Worm (Caenorhabditis elegans): Measurements from ENCODE around the gene F25H9.6.

Gene F25H9.6

DNA sequence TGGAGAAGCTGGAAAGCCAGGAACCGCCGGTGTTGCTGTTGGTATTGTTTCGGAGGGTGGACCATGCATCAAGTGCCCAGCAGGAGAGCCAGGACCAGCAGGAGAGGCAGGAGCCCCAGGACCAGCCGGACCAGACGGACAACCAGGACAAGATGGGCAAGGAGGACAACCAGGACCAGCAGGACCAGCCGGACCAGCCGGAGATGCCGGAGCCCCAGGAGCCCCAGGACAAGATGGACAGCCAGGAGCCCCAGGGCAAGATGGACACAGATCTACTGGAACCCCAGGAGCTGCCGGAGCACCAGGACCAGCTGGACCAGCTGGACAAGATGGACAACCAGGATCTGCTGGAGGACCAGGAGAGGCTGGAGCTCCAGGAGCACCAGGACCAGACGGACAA is 25.3 kb downstream of the F25H9.6 start (continued):
- TF ChIP-seq mes-2 (tag; optimal IDR thresholded peaks at IDR 0.05; ENCODE audit: poor library complexity, severe bottlenecking) (no peak), F44E2.7 (GFP tag; IDR thresholded peaks at IDR 0.05) (0 out of 2 replicates have a peak, but pooled peaks have one; percentile 25), F26F4.8 (GFP tag; conservative IDR thresholded peaks at IDR 0.05) (no peak), attf-4 (tag; optimal IDR thresholded peaks at IDR 0.05) (no peak), ceh-32 (tag; optimal IDR thresholded peaks at IDR 0.05; ENCODE audit: poor library complexity) (no peak), dve-1 (tag; optimal IDR thresholded peaks at IDR 0.05; ENCODE audit: insufficient read depth) (no peak), lin-13 (GFP tag; optimal IDR thresholded peaks at IDR 0.05) (no peak), lim-7 (GFP tag; IDR thresholded peaks at IDR 0.05) (0 out of 2 replicates have a peak, but pooled peaks have one; percentile 17), lin-38 (GFP tag; IDR thresholded peaks at IDR 0.05) (peak; percentile 22; the same call in 1 of the 2 replicates), R02D3.7 (tag; optimal IDR thresholded peaks at IDR 0.05) (no peak)

DNA sequence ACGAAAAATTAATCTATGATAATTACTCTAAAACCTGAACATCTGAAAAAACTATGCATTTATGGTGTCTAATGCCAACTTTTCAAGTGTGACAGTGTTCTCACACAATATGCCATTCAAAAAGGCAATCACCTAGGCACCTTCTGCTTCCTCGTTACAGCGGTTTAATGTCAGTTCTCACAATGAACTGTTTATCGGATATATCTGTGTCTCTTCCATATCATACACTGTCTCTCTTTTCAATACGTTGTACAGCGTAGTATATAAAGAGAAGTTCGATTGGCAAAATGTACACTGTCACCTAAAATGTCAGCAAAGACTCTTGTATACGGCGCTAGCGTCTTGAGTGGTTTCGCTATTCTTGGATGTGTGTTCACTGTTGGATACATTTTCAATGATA is 26.5 kb downstream of the F25H9.6 start, which contains the start of gene col-162:
Gene col-162, plus strand, starts transcription at position 301 of the 400 bp plus-strand sequence.
- no peak for TF ChIP-seq Y5F2A.4 (GFP tag; optimal IDR thresholded peaks at IDR 0.05)
- TF ChIP-seq ZK546.5 (tag; optimal IDR thresholded peaks at IDR 0.05) = no peak
- no peak for TF ChIP-seq hmg-1.1 (GFP tag; IDR thresholded peaks at IDR 0.05)
- TF ChIP-seq lin-38 (GFP tag; IDR thresholded peaks at IDR 0.05) = no peak
- no peak for TF ChIP-seq mdl-1 (tag; optimal IDR thresholded peaks at IDR 0.05)
- no peak for TF ChIP-seq snpc-4 (tag; optimal IDR thresholded peaks at IDR 0.05)
- no peak for TF ChIP-seq arid-1 (GFP tag; conservative IDR thresholded peaks at IDR 0.05)

DNA sequence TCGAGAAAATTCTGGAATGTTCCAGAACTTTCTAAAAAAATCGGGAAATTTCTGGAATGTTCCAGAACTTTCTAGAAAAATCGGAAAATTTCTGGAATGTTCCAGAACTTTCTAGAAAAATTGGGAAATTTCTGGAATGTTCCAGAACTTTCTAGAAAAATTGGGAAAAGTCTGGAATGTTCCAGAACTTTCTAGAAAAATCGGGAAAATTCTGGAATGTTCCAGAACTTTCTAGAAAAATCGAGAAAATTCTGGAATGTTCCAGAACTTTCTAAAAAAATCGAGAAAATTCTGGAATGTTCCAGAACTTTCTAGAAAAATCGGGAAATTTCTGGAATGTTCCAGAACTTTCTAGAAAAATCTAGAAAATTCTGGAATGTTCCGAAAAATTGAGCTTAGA is 27.9 kb downstream of the F25H9.6 start:
- peak; percentile 34; the same call in 1 of the 2 replicates for TF ChIP-seq lin-38 (GFP tag; IDR thresholded peaks at IDR 0.05)

DNA sequence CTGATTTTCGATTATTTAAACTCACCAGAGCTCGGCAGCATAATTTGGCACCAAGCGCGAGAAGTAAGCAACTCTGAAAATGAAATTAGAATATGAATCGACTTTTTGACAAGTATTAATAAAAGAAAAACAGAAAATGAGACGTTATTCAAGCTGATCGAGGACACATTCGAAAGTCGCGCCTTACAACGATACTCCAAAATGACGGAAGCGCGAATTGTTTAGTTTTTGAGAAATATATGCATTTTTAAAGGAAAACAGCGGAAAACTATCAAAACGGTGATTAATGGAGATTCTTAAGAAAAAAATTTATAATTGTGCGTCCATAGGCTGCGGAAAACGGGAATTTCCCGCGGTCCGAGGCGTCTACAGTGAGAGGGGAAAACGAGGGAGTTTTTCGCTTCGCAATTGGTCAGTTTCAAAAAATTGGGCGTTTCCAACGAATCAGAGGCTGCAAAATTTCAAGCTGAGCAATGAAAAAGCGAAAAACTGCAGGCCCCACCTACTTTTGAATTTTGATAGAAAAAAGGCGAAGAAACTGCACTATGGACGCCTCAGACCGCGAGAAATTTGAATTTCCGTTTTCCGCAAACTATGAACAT is 30.6 kb downstream of the F25H9.6 start, which contains the start of gene mes-4:
Gene mes-4, minus strand, starts transcription at position 73 of the 602 bp plus-strand sequence.
- TF ChIP-seq dpl-1 (GFP tag; optimal IDR thresholded peaks at IDR 0.05) = peak; percentile 53
- TF ChIP-seq ceh-44 (GFP tag; IDR thresholded peaks at IDR 0.05) = no peak
- peak; percentile 87 for TF ChIP-seq T20F7.1 (GFP tag; optimal IDR thresholded peaks at IDR 0.05)
- no peak for TF ChIP-seq F49E8.2 (tag; optimal IDR thresholded peaks at IDR 0.05; ENCODE audit: borderline replicate concordance)
- TF ChIP-seq unc-62 (GFP tag; optimal IDR thresholded peaks at IDR 0.05 in 1 of 2) = peak in 1 of 2 experiments; percentile 78
- TF ChIP-seq unc-62 (tag; optimal IDR thresholded peaks at IDR 0.05) = no peak

DNA sequence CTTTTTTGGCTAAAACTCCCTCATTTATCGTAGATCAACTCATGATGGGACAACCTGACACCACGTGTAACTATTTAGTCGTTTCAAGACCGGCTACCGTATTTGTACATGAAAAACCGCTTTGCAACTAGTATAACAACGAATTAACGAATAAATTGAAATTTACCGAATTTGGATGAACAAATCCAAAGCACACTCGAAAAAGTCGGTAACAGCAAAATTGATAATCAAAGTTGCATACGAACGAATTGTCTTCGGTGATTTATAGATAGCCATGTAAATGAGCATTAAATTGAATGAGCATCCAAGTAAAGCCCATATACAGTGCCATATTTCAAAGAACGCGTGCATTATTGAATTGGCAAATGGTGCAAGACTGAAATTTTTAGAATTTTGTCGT is 35.8 kb downstream of the F25H9.6 start, which contains the start of gene srd-17:
Gene srd-17, minus strand, starts transcription at position 351 of the 400 bp plus-strand sequence.
- TF ChIP-seq rbr-2 (tag; optimal IDR thresholded peaks at IDR 0.05) (no peak), aha-1 (tag) (peak; percentile 97), ztf-11 (tag; optimal IDR thresholded peaks at IDR 0.05) (no peak)

DNA sequence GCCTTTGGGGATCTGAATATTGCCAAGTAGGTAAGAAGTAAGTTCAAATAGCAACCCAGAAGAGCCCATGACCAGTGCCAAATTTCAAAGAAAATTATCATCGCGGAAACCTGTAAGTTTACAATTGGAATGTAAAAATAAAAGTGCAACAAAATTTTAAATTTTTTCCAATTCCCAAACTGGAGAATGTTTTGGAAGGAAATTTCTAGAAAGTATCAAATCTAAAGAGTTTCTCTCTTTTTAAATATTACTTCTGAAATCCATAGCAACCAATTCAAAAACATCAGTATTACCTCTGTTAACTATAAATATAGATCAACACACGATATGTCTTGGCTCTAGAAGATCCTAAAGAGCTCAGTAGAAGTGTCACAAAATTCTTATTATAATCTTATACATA is 39.5 kb downstream of the F25H9.6 start, which contains the start of gene srd-19:
Gene srd-19, minus strand, starts transcription at position 101 of the 400 bp plus-strand sequence.
- TF ChIP-seq nhr-111 (GFP tag; optimal IDR thresholded peaks at IDR 0.05) (no peak), unc-62 (GFP tag; optimal IDR thresholded peaks at IDR 0.05 in 1 of 2) (no peak), unc-62 (tag; optimal IDR thresholded peaks at IDR 0.05) (no peak), lin-13 (GFP tag; optimal IDR thresholded peaks at IDR 0.05) (no peak), mes-2 (tag; optimal IDR thresholded peaks at IDR 0.05; ENCODE audit: poor library complexity, severe bottlenecking) (no peak), dve-1 (tag; optimal IDR thresholded peaks at IDR 0.05; ENCODE audit: insufficient read depth) (no peak), duxl-1 (tag; optimal IDR thresholded peaks at IDR 0.05; ENCODE audit: poor library complexity) (no peak)

DNA sequence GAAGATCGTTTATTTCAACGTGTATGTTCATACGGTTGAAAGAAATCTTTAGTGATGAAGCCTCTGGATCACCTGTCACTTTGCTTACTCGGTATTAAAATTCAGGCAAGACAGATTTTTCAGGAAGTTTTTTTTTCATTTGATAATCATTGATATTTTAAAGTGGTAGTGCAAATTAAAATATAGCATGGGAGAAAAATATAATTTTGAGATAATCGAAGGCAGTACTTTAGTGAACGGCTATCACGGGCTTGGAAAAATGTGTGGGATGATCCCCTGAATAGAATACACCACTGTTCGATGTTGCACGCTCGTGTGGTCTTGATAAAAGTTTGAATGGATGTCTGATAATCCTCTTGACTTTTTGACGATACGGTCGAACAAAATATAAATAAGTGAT is 40.8 kb downstream of the F25H9.6 start:
- no peak for TF ChIP-seq nhr-237 (tag; optimal IDR thresholded peaks at IDR 0.05)
- TF ChIP-seq unc-62 (GFP tag; optimal IDR thresholded peaks at IDR 0.05 in 1 of 2) = peak in 1 of 2 experiments; percentile 96
- no peak for TF ChIP-seq unc-62 (tag; optimal IDR thresholded peaks at IDR 0.05)
- TF ChIP-seq nhr-111 (GFP tag; optimal IDR thresholded peaks at IDR 0.05) = no peak
- no peak for TF ChIP-seq madf-9 (GFP tag; conservative IDR thresholded peaks at IDR 0.05)
